Worm (Caenorhabditis elegans) whole organism, L4/young adult: ENCODE measurements around the gene cest-33.

Experiments
- dao-5 ChIP-seq: sonication (generic microtip); optimal IDR thresholded peaks from 2 replicates; lab custom pipeline; 2016; ENCODE audit warnings: missing genotype, missing genetic modification characterization, moderate library complexity, missing compliant biosample characterization
- him-1 ChIP-seq: sonication (generic microtip); optimal IDR thresholded peaks from 2 replicates; lab custom pipeline; 2016; ENCODE audit warnings: missing genotype, missing genetic modification reagents, missing genetic modification characterization, missing compliant biosample characterization

- TF ChIP-seq him-1 (tag; lab: Kevin White, UChicago) = no peak
- TF ChIP-seq dao-5 = no peak
Measured at ce11 chrV:6365597-6365996, at the start of gene cest-33.
